Worm (Caenorhabditis elegans) whole organism, L1 larva: ENCODE measurements around the gene F18E9.4.

Experiments used
- aha-1 ChIP-seq: fragments of 150-350 bp; optimal IDR thresholded peaks from 2 replicates; lab custom pipeline; 2014; ENCODE audit warnings: missing biosample characterization, missing genetic modification characterization
- ama-1 ChIP-seq: fragments of 150-350 bp; optimal IDR thresholded peaks from 2 replicates; lab custom pipeline; 2014
- blmp-1 ChIP-seq: fragments of 150-350 bp; optimal IDR thresholded peaks from 2 replicates; lab custom pipeline; 2014; ENCODE audit warnings: missing biosample characterization, missing genetic modification characterization
- ceh-82 ChIP-seq, 3 experiments: fragments of 150-350 bp in 1 of 3; sonication (generic microtip) in 2 of 3; optimal IDR thresholded peaks; 2 replicates each; lab custom pipeline; 2014 to 2017; ENCODE audit warnings: missing biosample characterization in 3 of 3, missing genetic modification characterization in 3 of 3
- elt-3 ChIP-seq, 6 experiments: fragments of 150-350 bp in 1 of 6; sonication (generic microtip); optimal IDR thresholded peaks; 2 replicates each; lab custom pipeline; 2017 to 2018; ENCODE audit warnings: missing biosample characterization in 6 of 6, missing genetic modification characterization in 6 of 6, inconsistent platforms in 1 of 6
- ets-5 ChIP-seq: fragments of 200-800 bp; sonication (Bioruptor generic); IDR thresholded peaks from 2 replicates; pipeline ENCODE4 v1.3.6; 2022; ENCODE audit warnings: missing genetic modification characterization, missing compliant biosample characterization
- fos-1 ChIP-seq: fragments of 150-350 bp; optimal IDR thresholded peaks from 2 replicates; lab custom pipeline; 2014; ENCODE audit warnings: missing biosample characterization, missing genetic modification characterization
- mdl-1 ChIP-seq, 2 experiments: fragments of 150-350 bp; optimal IDR thresholded peaks; 2 replicates each; lab custom pipeline; 2014 to 2017; ENCODE audit warnings: missing biosample characterization in 2 of 2, missing genetic modification characterization in 2 of 2, inconsistent platforms in 1 of 2
- nhr-11 ChIP-seq: fragments of 150-350 bp; optimal IDR thresholded peaks from 2 replicates; lab custom pipeline; 2014; ENCODE audit warnings: missing biosample characterization, missing genetic modification characterization
- nhr-77 ChIP-seq: fragments of 150-350 bp; optimal IDR thresholded peaks from 2 replicates; lab custom pipeline; 2014; ENCODE audit warnings: missing biosample characterization, missing genetic modification characterization
- pag-3 ChIP-seq: sonication (generic microtip); optimal IDR thresholded peaks from 2 replicates; lab custom pipeline; 2017; ENCODE audit warnings: missing genetic modification characterization, mild to moderate bottlenecking, missing compliant biosample characterization, antibody characterized with exemption, borderline replicate concordance; ENCODE audit not compliant: insufficient read depth
- tbx-2 ChIP-seq: sonication (generic microtip); optimal IDR thresholded peaks from 2 replicates; lab custom pipeline; 2016; ENCODE audit warnings: missing genetic modification characterization, missing compliant biosample characterization
- unc-130 ChIP-seq: fragments of 150-350 bp; optimal IDR thresholded peaks from 2 replicates; lab custom pipeline; 2017; ENCODE audit warnings: missing biosample characterization, missing genetic modification characterization, inconsistent platforms
- unc-30 ChIP-seq: sonication (generic microtip); optimal IDR thresholded peaks from 2 replicates; lab custom pipeline; 2017; ENCODE audit warnings: missing biosample characterization, missing genetic modification characterization

- TF ChIP-seq elt-3 (tag; optimal IDR thresholded peaks at IDR 0.05; lab: Kevin White, UChicago) (no peak), blmp-1 (peak; percentile 80), nhr-11 (tag; lab: Kevin White, UChicago) (no peak), pag-3 (no peak), fos-1 (no peak), tbx-2 (tag; lab: Kevin White, UChicago) (no peak), ama-1 (no peak), nhr-77 (tag; lab: Kevin White, UChicago) (no peak), ceh-82 (tag; optimal IDR thresholded peaks at IDR 0.05; lab: Kevin White, UChicago) (no peak), ets-5 (GFP tag; lab: Robert Waterston, UW) (no peak), aha-1 (no peak), mdl-1 (tag; optimal IDR thresholded peaks at IDR 0.05; lab: Kevin White, UChicago) (no peak), unc-130 (tag; lab: Kevin White, UChicago) (no peak), unc-30 (no peak)
These were observed 15.9 kb upstream of the F18E9.4 start for ce11 chrX:8564451-8564795.
